Worm (Caenorhabditis elegans): ENCODE data around the gene cdc-14.
"Not testable (repeated sequence)": the region's sequence is repeated elsewhere in the genome, so short reads cannot be mapped to it uniquely, and the experiment has no call there.

Gene cdc-14

DNA sequence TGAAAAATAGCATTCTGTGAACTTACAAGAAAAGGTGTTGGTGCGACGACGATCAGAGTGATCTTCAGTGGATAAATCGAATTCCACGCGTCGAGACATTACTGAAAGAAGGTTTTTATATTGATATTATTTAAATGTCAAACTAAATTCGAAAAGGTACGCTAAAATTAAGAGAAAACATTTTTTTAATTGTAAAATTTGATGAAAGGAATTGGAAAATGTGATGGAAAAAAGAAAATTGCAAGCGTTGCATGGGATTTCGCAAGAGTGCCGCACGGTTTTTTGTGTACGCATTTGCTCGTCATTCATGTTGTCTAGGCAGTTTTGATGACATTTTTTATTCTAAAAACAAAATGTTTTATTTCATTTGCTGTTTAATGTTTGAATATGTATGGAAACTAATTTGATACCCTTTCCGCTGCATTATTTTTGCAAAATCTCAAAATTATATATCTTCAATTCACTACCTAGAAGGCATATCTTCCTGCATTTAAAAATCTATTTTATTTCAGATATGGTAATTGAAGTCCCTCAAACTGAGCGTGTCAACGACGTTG is 29.2 kb upstream of the cdc-14 start, which contains the start of the genes eif-3.L and npl-4.2:
Gene eif-3.L, minus strand, starts transcription at position 101 of the 557 bp plus-strand sequence.
Gene npl-4.2, plus strand, starts transcription at position 507 of the 557 bp plus-strand sequence.
- not testable (repeated sequence) for TF ChIP-seq snpc-4 (tag; optimal IDR thresholded peaks at IDR 0.05); sptf-1 (tag; optimal IDR thresholded peaks at IDR 0.05); lin-32 (GFP tag; optimal IDR thresholded peaks at IDR 0.05)

DNA sequence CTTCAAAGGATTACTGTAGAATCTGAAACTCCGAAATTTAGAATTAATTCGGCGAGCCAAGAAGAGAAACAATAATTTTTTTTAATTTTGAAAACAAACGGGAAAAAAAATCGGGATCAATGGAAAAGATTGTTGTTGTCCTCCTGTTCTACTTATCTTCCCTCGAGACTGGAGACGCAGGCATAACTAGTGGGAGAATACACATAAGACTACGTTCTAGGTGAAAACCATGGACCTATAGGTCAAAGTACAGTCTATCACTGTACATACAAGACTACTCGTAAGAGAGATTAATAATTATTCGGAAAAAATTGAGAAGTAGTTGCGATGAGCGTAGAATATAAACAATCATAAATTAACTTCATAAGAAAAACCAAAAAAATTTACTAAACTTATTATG is 26.1 kb upstream of the cdc-14 start, which contains the start of gene dhs-6:
Gene dhs-6, minus strand, starts transcription at position 22 of the 400 bp plus-strand sequence.
- no peak for TF ChIP-seq nhr-237 (tag; optimal IDR thresholded peaks at IDR 0.05)
- no peak for TF ChIP-seq lin-32 (GFP tag; optimal IDR thresholded peaks at IDR 0.05)
- no peak for TF ChIP-seq sptf-1 (tag; optimal IDR thresholded peaks at IDR 0.05)
- no peak for TF ChIP-seq unc-39 (tag; optimal IDR thresholded peaks at IDR 0.05)
- TF ChIP-seq ham-2 (GFP tag; optimal IDR thresholded peaks at IDR 0.05), result no peak
- TF ChIP-seq blmp-1 (tag; optimal IDR thresholded peaks at IDR 0.05), result no peak
- no peak for TF ChIP-seq zip-8 (tag; optimal IDR thresholded peaks at IDR 0.05)
- TF ChIP-seq drap-1 (GFP tag; optimal IDR thresholded peaks at IDR 0.05), result no peak
- TF ChIP-seq lsy-2 (tag; optimal IDR thresholded peaks at IDR 0.05), result no peak
- no peak for TF ChIP-seq nhr-76 (tag; optimal IDR thresholded peaks at IDR 0.05)
- TF ChIP-seq elt-1 (tag; optimal IDR thresholded peaks at IDR 0.05; ENCODE audit: borderline replicate concordance, insufficient read depth), result no peak
- no peak for TF ChIP-seq mls-2 (tag; optimal IDR thresholded peaks at IDR 0.05)

DNA sequence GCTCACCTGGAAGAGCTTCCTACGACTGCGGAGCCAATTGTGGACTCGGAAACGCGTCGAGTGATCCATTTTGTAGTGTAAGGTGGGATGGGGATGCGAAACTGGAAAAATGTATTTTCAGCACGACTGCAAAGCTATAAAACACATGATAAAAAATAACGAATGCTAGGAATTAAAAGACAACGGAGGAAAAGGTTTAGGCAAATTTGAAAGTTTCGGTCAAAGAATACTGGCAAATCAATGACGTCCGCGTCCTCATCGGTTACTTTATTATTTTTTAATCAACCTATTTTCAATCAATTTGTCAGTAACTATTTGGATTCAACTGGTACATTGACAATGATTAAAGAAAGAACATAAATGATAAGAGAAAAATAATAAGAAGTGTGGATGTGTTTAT is 14.5 kb upstream of the cdc-14 start, which contains the start of gene C17G10.7:
Gene C17G10.7, minus strand, starts transcription at position 101 of the 400 bp plus-strand sequence.
- TF ChIP-seq nhr-76 (tag; optimal IDR thresholded peaks at IDR 0.05) (no peak), sem-2 (GFP tag; optimal IDR thresholded peaks at IDR 0.05) (no peak), blmp-1 (tag; optimal IDR thresholded peaks at IDR 0.05) (no peak), mep-1 (tag; optimal IDR thresholded peaks at IDR 0.05) (no peak), unc-120 (tag; optimal IDR thresholded peaks at IDR 0.05; ENCODE audit: poor library complexity, severe bottlenecking) (no peak), nhr-12 (tag; optimal IDR thresholded peaks at IDR 0.05) (no peak), unc-39 (tag; optimal IDR thresholded peaks at IDR 0.05) (no peak), ztf-11 (tag; optimal IDR thresholded peaks at IDR 0.05) (no peak), lsy-2 (tag; optimal IDR thresholded peaks at IDR 0.05) (no peak), nhr-237 (tag; optimal IDR thresholded peaks at IDR 0.05) (no peak), elt-3 (tag; optimal IDR thresholded peaks at IDR 0.05) (no peak), ceh-39 (tag; optimal IDR thresholded peaks at IDR 0.05) (no peak), nhr-28 (tag; optimal IDR thresholded peaks at IDR 0.05) (no peak), nhr-2 (tag; optimal IDR thresholded peaks at IDR 0.05) (no peak), sptf-1 (tag; optimal IDR thresholded peaks at IDR 0.05) (no peak), unc-62 (GFP tag; optimal IDR thresholded peaks at IDR 0.05) (no peak), ces-1 (GFP tag; optimal IDR thresholded peaks at IDR 0.05) (no peak)

DNA sequence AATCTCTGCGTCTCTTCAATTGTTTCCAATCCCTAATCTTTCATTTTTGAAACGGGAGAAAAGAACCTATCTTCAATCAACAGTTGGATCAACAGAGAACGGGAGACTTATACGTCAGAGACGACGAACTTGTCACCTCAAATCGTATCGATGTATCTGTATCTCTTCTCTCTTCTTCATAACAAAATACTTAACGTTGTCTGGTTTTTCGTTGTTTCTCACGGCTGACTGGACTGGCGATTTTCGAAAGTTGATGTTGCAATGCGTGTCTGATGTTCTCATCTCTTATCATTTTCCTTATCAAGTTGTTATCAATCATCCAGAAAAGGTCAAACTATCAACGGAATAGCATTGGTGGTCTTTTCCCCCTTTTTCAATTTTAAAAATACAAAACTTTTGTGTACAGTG is 12.3 kb upstream of the cdc-14 start:
- TF ChIP-seq unc-62 (GFP tag; optimal IDR thresholded peaks at IDR 0.05) (peak; percentile 57), sptf-1 (tag; optimal IDR thresholded peaks at IDR 0.05) (no peak), elt-3 (tag; optimal IDR thresholded peaks at IDR 0.05) (peak; percentile 84)

DNA sequence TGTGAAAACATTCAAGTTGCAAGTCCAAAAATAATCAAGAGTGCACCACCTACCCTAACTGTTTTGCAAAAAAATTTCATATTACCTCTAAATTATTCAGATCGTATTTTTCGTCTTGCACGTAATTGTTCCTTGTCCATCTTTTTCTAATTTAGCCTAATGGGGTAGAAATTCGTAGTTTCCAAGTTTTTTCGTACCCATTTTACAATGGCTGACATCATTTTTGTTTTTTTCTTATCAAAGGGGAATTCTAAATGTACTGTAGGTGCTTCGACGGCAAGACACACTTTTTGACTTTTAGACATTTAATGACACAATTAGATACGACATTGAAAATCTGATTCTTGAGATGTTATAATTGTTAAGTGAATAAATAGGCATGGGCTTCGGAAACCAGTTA is 11.2 kb upstream of the cdc-14 start:
- no peak for TF ChIP-seq mep-1 (tag; optimal IDR thresholded peaks at IDR 0.05)
- TF ChIP-seq zip-8 (tag; optimal IDR thresholded peaks at IDR 0.05), result no peak
- TF ChIP-seq tbx-8 (GFP tag; optimal IDR thresholded peaks at IDR 0.05), result no peak
- TF ChIP-seq snpc-4 (tag; optimal IDR thresholded peaks at IDR 0.05), result no peak
- no peak for TF ChIP-seq lsy-2 (tag; optimal IDR thresholded peaks at IDR 0.05)
- no peak for TF ChIP-seq ces-1 (GFP tag; optimal IDR thresholded peaks at IDR 0.05)
- TF ChIP-seq ztf-11 (tag; optimal IDR thresholded peaks at IDR 0.05), result no peak
- TF ChIP-seq drap-1 (GFP tag; optimal IDR thresholded peaks at IDR 0.05), result no peak
- no peak for TF ChIP-seq mab-5 (tag; optimal IDR thresholded peaks at IDR 0.05)
- TF ChIP-seq ham-2 (GFP tag; optimal IDR thresholded peaks at IDR 0.05), result no peak

DNA sequence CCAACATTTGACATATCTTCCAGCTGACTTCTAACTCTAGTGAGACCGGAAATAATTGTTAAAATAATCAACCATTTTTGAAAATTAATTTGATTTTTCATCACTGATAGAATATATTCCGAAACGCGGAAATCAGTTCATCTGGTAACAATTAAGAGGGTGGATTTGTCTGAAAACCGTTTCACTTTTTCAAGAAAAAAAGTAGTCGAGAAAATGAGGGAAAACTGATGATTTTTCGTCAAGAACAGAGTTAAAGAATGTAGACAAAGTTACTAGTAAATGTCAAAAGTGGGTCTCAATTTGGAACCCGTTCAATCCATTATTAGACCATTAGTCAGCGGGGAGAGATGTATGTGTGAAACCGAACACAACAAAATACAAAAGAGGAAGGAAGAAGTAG is 10.0 kb upstream of the cdc-14 start, which contains the start of gene C17G10.6:
Gene C17G10.6, minus strand, starts transcription at position 101 of the 400 bp plus-strand sequence.
- TF ChIP-seq elt-1 (tag; optimal IDR thresholded peaks at IDR 0.05; ENCODE audit: borderline replicate concordance, insufficient read depth) (no peak), unc-39 (tag; optimal IDR thresholded peaks at IDR 0.05) (no peak)
